Fruit fly (Drosophila melanogaster) ovary, adult (tissue): Measurements from ENCODE around the gene CG9743.
A peak's percentile ranks its signal among the peaks of the same experiment; 100 is the strongest.

Source experiments
- CG17801 ChIP-seq: fragments of 200-800 bp; optimal IDR thresholded peaks from 2 replicates; lab custom pipeline; 2019; ENCODE audit warnings: missing biosample characterization, mild to moderate bottlenecking, missing genetic modification characterization, moderate library complexity; ENCODE audit not compliant: partially characterized antibody

The CG9743 gene

DNA sequence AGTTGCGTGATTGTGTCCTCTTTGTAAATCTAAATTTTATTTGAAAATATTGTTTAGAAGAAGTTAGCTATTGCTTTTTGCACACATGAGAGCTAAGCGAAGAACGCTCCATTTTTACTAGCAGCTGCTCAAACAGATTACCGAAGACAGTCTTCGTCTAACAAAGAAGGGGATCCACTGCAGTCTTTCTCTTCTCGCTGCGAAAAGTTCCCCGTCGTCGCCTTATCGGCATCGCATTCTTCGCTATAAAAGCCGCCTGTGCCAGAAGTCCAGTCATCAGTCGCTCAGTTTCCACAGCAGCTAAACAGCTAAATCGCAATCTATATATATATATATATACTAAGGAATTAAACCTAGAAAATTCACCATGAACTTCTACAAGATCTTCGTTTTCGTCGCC, 13.4 kb upstream of the CG9743 start, which contains the start of gene CecC:
Gene CecC, plus strand, starts transcription at position 275 of the 400 bp plus-strand sequence.
- no peak for TF ChIP-seq CG17801 (GFP tag; lab: Kevin White, UChicago)

DNA sequence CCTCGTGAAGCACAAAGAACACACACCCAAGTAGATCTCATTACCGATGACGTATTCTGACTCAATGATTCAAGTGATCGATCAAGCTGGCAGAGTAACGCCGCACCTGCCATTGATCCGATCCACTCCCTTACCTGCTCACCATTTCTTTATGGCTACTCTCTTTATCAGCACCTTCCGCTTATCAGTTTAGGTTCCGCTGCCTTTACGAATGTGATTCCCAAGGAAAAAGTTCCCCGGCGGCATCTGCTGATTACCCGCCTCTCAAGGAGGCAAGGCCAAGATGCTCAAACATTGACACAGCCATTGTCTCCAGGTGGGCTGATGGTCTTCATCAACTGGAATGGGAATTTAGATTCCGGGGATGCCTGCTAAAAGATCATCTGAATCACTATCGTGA, 12.2 kb upstream of the CG9743 start:
- TF ChIP-seq CG17801 (GFP tag; lab: Kevin White, UChicago): no peak

DNA sequence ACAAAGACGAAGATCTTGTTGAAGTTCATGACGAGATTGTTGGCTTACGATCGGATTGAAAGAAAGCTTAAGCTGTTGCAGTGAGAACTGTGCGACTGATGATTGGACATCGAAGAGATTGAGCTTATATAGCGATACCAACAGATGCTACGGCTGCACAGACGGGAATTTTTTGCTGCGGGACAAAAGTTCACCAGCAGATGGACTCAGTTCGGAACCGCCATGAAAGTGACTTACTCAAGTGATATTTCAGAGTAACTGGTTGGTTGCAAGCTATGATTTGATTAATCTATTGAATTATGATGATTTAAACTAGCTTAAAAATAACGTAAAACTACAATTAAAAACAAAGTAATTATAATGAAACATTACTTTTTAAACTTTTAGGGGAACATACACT, 10.9 kb upstream of the CG9743 start, which contains the start of gene CecB:
Gene CecB, minus strand, starts transcription at position 101 of the 400 bp plus-strand sequence.
- no peak for TF ChIP-seq CG17801 (GFP tag; lab: Kevin White, UChicago)

DNA sequence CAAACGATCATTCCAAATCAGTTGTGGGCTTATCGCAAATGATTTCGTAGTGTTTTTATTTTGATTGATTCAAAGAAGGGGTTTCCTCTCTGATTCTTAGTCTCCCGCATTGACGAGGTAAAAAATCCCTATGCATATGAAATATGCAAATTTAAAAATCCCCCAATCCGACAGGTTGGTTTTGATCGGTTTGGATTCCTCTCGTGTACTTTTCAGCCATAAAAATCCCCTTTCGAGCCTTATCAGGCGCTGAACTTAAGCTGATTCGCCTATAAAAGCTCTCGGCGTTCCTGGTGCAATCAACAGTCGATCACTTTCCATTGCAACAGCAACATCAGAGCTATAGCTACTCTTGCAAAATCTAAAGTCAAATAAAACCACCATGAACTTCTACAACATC, 9.1 kb upstream of the CG9743 start, which contains the start of gene CecA2:
Gene CecA2, plus strand, starts transcription at position 301 of the 400 bp plus-strand sequence.
- TF ChIP-seq CG17801 (GFP tag; lab: Kevin White, UChicago): no peak

DNA sequence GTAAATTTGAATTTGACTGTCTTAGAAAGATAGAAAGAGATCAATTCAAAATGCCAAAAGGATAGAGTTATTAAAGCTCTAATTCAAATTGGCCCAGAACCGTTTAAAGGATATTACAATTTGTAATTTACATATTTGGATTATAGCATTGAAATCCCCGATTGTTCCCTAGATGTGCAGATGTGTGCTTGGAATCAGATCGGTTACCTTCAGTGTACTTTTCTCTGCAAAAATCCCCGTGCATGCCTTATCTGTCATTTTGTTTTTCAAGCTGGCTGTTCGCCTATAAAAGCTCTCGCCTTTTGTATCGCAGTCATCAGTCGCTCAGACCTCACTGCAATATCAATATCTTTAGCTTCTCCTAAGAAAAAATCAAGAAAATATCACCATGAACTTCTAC, 7.8 kb upstream of the CG9743 start, which contains the start of gene CecA1:
Gene CecA1, plus strand, starts transcription at position 315 of the 400 bp plus-strand sequence.
- TF ChIP-seq CG17801 (GFP tag; lab: Kevin White, UChicago): no peak

DNA sequence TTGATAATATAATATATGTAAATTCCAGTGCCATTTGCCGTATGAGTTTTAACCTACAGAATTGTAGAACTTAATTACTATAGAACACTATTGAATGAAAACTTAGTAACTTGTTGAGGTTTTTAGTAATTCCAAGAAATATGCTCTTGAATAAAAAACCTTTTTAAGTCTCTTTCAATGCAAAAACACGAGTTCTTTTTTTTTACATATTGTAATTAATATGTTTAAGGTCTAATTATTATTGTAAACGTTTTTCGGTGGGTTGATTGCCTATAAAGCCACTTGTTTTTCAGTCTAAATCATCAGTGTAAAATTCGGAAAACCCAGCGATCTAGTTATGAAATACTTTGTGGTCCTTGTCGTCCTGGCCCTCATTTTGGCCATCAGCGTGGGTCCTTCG, 6.8 kb upstream of the CG9743 start, which contains the start of gene Anp:
Gene Anp, plus strand, starts transcription at position 301 of the 400 bp plus-strand sequence.
- no peak for TF ChIP-seq CG17801 (GFP tag; lab: Kevin White, UChicago)

DNA sequence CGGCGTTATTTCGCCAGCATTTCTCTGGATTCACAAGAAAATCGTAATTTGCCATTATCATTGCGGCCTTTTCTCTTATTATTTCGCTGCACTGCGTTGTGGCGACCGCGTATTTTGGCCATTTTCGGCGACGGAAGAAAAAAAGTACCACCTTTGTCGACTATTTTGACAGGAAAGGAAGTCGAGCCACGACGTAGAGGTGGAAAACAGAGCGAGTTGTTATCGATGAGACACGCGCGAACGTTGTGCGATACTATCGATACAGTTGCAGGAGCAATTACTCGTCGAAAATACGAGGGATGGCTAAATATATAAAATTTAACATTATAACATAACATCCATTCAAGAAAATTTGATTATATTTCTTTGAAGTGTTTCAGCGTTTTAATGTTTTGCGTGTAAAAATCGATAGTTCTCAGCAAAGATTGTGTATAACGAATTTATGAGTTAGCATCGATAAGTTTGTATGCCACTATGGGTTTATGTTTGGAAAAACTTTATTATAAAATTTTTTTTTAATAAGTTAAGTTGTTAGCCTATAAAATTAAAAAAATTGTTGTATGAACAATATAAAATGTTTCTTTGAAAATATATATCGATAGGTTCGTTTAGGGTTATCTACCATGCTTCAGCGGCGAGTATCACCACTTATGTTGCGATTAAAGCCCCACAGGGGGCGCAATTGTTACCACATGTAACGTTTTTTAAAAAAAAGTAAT, 6.1 kb upstream of the CG9743 start, which contains the start of gene RpS7:
Gene RpS7, minus strand, starts transcription at position 255 of the 719 bp plus-strand sequence.
- peak; percentile 86 for TF ChIP-seq CG17801 (GFP tag; lab: Kevin White, UChicago)

DNA sequence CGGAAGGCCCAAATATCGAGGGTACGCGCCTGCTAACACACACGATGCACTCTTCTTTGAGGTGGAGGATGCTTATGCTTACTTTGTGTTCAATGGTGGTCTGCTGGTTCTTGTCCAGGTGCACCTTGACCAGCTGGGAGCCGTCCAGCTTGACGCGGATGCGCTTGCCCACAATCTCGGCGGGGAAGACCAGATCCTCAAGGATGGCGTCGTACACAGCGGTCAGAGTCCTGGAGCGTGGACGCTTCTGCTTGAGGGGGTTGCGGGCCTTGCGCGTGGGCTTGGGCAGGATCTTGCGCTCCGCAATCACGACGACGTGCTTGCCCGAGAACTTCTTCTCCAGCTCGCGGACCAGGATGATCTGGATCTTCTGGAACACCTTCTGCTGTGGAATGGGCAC, 5.2 kb upstream of the CG9743 start:
- TF ChIP-seq CG17801 (GFP tag; lab: Kevin White, UChicago): no peak

DNA sequence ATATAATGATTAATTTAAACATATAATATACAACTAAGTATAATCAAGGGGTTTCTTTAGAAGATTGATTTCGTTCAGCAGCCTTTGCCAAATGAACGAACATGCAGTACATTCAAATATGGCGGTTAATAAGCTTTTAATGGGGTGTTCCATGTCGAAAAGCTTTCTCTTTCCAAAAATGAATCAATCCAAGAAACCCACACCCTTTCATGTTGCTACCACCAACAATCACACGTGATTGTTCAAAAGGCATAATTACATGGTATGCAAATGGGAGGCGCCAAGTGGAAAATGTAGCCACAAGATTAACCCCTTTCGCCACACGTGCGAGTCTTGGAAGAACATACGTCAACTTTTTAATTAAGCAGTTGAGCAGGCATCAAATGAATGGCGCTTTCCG, 3.1 kb upstream of the CG9743 start:
- peak; percentile 25 for TF ChIP-seq CG17801 (GFP tag; lab: Kevin White, UChicago)

DNA sequence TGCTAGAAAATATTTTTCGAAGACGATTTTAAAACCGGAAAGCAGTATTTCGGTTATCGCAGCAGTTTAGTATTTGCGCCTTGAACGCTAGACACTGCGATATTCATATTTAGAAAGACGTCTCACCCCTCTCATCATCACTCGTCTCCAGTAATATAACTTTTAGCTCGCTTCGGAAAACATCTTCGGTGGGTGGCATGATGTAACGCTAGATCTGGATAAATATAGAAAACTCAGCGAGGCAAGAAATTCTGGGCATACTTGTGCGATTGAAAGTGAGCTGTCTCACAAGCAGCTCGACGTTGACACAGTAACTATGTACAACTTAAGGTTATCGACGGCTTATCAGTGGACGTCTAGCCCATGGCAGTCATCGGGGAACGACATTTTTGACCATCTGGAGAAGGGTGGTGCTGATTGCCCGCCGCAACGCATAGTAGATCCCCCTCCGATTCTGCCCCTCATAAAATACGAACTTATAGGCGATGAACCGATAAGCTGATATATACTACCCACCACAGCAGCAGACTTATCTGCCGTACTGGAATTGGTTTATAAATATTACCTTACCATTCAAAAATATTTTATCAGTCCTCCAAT, 1.3 kb upstream of the CG9743 start:
- no peak for TF ChIP-seq CG17801 (GFP tag; lab: Kevin White, UChicago)

DNA sequence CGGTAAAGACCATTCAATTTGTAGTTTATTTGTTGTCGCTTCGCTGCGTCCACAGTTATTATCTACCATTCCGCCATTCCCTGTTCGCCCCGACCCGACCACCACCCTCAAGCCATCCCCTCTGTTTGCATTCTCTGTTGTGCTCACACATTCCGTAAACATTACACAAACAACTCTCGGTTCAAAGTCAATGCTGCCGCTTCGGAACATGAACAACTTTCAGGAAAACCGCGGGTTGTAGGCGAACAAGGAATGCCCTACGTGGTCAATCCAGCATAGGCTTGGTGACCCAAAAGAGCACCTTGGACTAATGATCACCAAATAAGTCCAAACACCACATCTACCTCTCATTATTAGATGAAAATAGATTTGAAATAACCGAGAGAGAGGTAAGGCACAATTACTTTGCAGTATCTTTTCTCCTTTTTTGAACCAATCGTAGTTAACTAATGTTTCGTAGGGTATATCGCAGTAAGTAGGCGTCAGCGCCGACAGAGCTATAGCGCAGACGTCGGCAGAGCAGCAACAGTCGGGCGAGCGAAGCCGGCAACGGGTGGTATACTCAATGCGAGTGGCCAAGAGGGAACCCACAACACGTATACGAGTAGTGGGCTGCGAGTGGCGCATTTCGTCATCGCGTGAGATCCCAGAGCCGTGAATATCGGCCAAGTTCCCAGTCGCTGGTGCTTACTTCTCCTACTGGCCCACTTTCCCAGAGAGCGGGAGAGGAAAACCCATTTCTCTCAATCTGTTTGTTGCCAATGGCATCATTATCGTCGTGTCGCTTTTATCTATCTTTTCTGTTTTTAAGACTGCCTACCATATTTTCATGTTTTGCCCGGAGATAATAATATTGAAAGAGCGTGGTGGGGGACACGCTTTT, 547 bp upstream of the CG9743 start:
- TF ChIP-seq CG17801 (GFP tag; lab: Kevin White, UChicago): peak; percentile 70

DNA sequence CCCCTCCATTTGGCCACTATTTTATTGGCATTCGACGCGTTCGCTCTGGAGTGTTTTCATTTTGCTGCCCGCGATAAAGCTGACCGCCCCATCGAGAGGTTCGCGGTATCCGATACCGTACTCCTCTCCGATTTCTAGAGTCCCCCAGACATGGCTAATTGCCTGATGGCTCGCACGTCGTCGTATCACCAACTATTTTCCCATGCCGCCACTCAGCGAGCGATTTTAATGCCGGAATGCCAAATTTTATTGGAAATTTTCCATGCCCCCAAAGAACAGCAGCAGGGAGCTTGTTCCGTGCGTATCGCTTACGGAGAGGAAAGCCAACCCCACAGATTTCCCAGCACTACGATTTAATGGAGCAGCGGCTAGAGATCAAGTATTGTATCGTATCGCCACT, 1.7 kb downstream of the CG9743 start:
- TF ChIP-seq CG17801 (GFP tag; lab: Kevin White, UChicago): no peak

DNA sequence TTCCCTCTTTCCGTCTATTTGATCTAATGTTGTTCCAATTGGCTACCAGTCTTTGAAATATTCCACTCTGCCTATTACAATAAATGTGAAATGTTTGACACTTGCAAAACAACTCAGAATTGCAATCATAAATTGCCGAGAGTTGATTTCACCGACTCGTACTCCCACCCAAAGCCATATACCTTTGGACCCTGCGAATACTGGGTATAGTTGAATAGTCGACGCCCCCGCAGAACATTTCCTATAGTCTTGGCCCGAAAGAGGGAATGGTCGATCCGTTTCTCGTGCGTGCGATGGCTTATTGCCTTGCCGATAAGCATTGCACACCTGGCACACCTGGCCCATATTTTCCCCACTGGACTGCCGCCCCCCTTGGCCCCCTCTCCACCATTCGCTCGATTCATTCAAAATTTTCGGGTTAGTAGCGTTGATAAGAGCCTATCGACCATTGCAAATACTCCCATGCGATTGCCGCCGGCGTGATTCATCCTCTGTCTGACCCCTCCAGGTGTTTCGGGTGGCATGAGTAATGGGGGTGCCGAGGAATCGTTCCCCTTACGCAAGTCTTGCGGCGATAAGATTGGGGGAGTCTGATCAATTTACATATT, 2.6 kb downstream of the CG9743 start:
- no peak for TF ChIP-seq CG17801 (GFP tag; lab: Kevin White, UChicago)

DNA sequence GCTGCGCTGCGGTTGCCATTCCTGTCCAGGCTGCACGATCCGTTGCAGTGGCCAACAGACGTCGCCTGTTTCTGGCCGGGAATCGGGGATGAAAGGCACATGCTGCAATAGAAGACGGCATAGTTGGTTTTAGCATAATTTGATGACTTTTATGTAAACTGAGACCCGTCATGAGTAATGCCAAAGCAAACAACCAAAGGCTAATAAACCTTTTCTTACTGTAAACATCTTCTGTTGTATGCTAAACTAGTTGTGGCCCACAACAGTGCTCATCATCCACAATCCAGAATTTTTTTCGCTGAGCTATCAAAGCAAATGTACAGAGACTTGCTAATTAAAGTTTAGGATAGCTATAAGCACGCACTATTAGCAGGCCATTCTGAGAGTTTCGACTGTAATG, 4.0 kb downstream of the CG9743 start:
- no peak for TF ChIP-seq CG17801 (GFP tag; lab: Kevin White, UChicago)
